Fruit fly (Drosophila melanogaster) whole organism: ENCODE data around the gene CG15375.

ENCODE experiments used
- Dll ChIP-seq: fragments of >200 bp; optimal IDR thresholded peaks from 2 replicates; lab custom pipeline; 2017
- pan ChIP-seq: fragments of >200 bp; optimal IDR thresholded peaks from 2 replicates; lab custom pipeline; 2017
- psq ChIP-seq: fragments of >200 bp; optimal IDR thresholded peaks from 2 replicates; lab custom pipeline; 2017

- TF ChIP-seq Dll = no peak
- TF ChIP-seq psq (lab: Kevin White, UChicago) = no peak
- no peak for TF ChIP-seq pan
Observed at dm6 chrX:4108114-4108439, 7.0 kb downstream of the CG15375 start.
